Fruit fly (Drosophila melanogaster) whole organism, embryonic: ENCODE data around the gene NimB5.

ENCODE experiments used
- ATbp ChIP-seq: fragments of 200-800 bp; sonication (Bioruptor generic); optimal IDR thresholded peaks from 2 replicates; lab custom pipeline; 2017; ENCODE audit warnings: missing biosample characterization, mild to moderate bottlenecking, missing genetic modification characterization, missing genetic modification reagents
- Bdp1 ChIP-seq: fragments of 200-800 bp; sonication (Bioruptor generic); optimal IDR thresholded peaks from 3 replicates; lab custom pipeline; 2016; ENCODE audit warnings: missing biosample characterization, missing genetic modification characterization
- CG10654 ChIP-seq: fragments of 200-800 bp; sonication (Bioruptor generic); optimal IDR thresholded peaks from 2 replicates; lab custom pipeline; 2016; ENCODE audit warnings: missing biosample characterization, missing genetic modification characterization
- CG11247 ChIP-seq: fragments of 200-800 bp; sonication (Bioruptor generic); IDR thresholded peaks from 2 replicates; pipeline ENCODE4 v1.3.6; 2022; ENCODE audit warnings: missing biosample characterization, missing genetic modification characterization
- CG11695 ChIP-seq: fragments of 200-800 bp; sonication (Bioruptor generic); IDR thresholded peaks from 3 replicates; pipeline ENCODE4 v1.3.6; 2022; ENCODE audit warnings: missing biosample characterization, missing genetic modification characterization
- CG11696 ChIP-seq: fragments of 200-800 bp; sonication (Bioruptor generic); IDR thresholded peaks from 2 replicates; pipeline ENCODE4 v1.3.6; 2022; ENCODE audit warnings: missing biosample characterization, missing genetic modification characterization
- CG12942 ChIP-seq: fragments of 200-800 bp; sonication (Bioruptor generic); optimal IDR thresholded peaks from 3 replicates; lab custom pipeline; 2016; ENCODE audit warnings: missing biosample characterization, missing genetic modification characterization
- CG16813 ChIP-seq: fragments of 200-800 bp; sonication (Bioruptor generic); IDR thresholded peaks from 3 replicates; pipeline ENCODE4 v1.3.6; 2022; ENCODE audit warnings: missing biosample characterization, missing genetic modification characterization; ENCODE audit not compliant: partially characterized antibody
- CG17612 ChIP-seq: fragments of 200-800 bp; sonication (Bioruptor generic); IDR thresholded peaks from 2 replicates; pipeline ENCODE4 v1.3.6; 2022; ENCODE audit warnings: missing biosample characterization, missing genetic modification characterization
- CG17802 ChIP-seq: fragments of 200-800 bp; sonication (Bioruptor generic); optimal IDR thresholded peaks from 2 replicates; lab custom pipeline; 2018; ENCODE audit warnings: missing biosample characterization, mild to moderate bottlenecking, missing genetic modification characterization, moderate library complexity
- CG18764 ChIP-seq: fragments of 200-800 bp; sonication (Bioruptor generic); optimal IDR thresholded peaks from 3 replicates; lab custom pipeline; 2016; ENCODE audit warnings: missing biosample characterization, missing genetic modification characterization
- CG30431 ChIP-seq: fragments of 200-800 bp; sonication (Bioruptor generic); optimal IDR thresholded peaks from 2 replicates; lab custom pipeline; 2017; ENCODE audit warnings: missing biosample characterization, missing genetic modification characterization
- CG34376 ChIP-seq: fragments of 200-800 bp; sonication (Bioruptor generic); optimal IDR thresholded peaks from 2 replicates; lab custom pipeline; 2018; ENCODE audit warnings: missing biosample characterization, mild to moderate bottlenecking, missing genetic modification characterization
- CG3847 ChIP-seq: fragments of 200-800 bp; sonication (Bioruptor generic); IDR thresholded peaks from 2 replicates; pipeline ENCODE4 v1.3.6; 2022; ENCODE audit warnings: missing biosample characterization, missing genetic modification characterization
- CG4360 ChIP-seq: fragments of 200-800 bp; sonication (Bioruptor generic); IDR thresholded peaks from 2 replicates; pipeline ENCODE4 v1.3.6; 2022; ENCODE audit warnings: missing biosample characterization, missing genetic modification characterization
- CG4617 ChIP-seq: fragments of 200-800 bp; sonication (Bioruptor generic); optimal IDR thresholded peaks from 3 replicates; lab custom pipeline; 2016; ENCODE audit warnings: missing biosample characterization, missing genetic modification characterization, borderline replicate concordance
- CG5245 ChIP-seq: fragments of 200-800 bp; sonication (Bioruptor generic); optimal IDR thresholded peaks from 3 replicates; lab custom pipeline; 2016; ENCODE audit warnings: missing biosample characterization, missing genetic modification characterization
- CG6272 ChIP-seq: fragments of 200-800 bp; sonication (Bioruptor generic); IDR thresholded peaks from 2 replicates; pipeline ENCODE4 v1.3.6; 2022; ENCODE audit warnings: missing biosample characterization, missing genetic modification characterization
- CG6813 ChIP-seq: fragments of 200-800 bp; sonication (Bioruptor generic); optimal IDR thresholded peaks from 2 replicates; lab custom pipeline; 2017; ENCODE audit warnings: missing biosample characterization, missing genetic modification characterization, mild to moderate bottlenecking, moderate library complexity, missing genetic modification reagents
- CHES-1-like ChIP-seq: fragments of 200-800 bp; sonication (Bioruptor generic); optimal IDR thresholded peaks from 2 replicates; lab custom pipeline; 2016; ENCODE audit warnings: missing biosample characterization, missing genetic modification characterization
- D19B ChIP-seq: fragments of 200-800 bp; sonication (Bioruptor generic); optimal IDR thresholded peaks from 2 replicates; lab custom pipeline; 2017; ENCODE audit warnings: missing biosample characterization, mild to moderate bottlenecking, missing genetic modification characterization
- Dip3 ChIP-seq: fragments of 200-800 bp; sonication (Bioruptor generic); optimal IDR thresholded peaks from 3 replicates; lab custom pipeline; 2016; ENCODE audit warnings: missing biosample characterization, missing genetic modification characterization
- ERR ChIP-seq: fragments of 200-800 bp; sonication (Bioruptor generic); optimal IDR thresholded peaks from 2 replicates; lab custom pipeline; 2016; ENCODE audit warnings: missing biosample characterization, missing genetic modification characterization
- Ets65A ChIP-seq: fragments of 200-800 bp; sonication (Bioruptor generic); peaks from one replicate; lab custom pipeline; 2016; ENCODE audit warnings: missing biosample characterization, missing genetic modification characterization
- HLH4C ChIP-seq: fragments of 200-800 bp; sonication (Bioruptor generic); IDR thresholded peaks from 3 replicates; pipeline ENCODE4 v1.3.6; 2022; ENCODE audit warnings: missing biosample characterization, missing genetic modification characterization; ENCODE audit not compliant: partially characterized antibody
- HmgD ChIP-seq: fragments of 200-800 bp; sonication (Bioruptor generic); optimal IDR thresholded peaks from 3 replicates; lab custom pipeline; 2016; ENCODE audit warnings: missing biosample characterization, missing genetic modification characterization
- HmgZ ChIP-seq: fragments of 200-800 bp; sonication (Bioruptor generic); optimal IDR thresholded peaks from 2 replicates; lab custom pipeline; 2018; ENCODE audit warnings: missing biosample characterization, mild to moderate bottlenecking, missing genetic modification characterization
- Hr51 ChIP-seq, 2 experiments: fragments of 200-800 bp; sonication (Bioruptor generic); optimal IDR thresholded peaks; 2 replicates in 1 of 2; 3 replicates in 1 of 2; lab custom pipeline; 2016 to 2018; ENCODE audit warnings: missing biosample characterization in 2 of 2, missing genetic modification characterization in 2 of 2, mild to moderate bottlenecking in 1 of 2, moderate library complexity in 1 of 2
- MBD-R2 ChIP-seq: fragments of 200-800 bp; sonication (Bioruptor generic); IDR thresholded peaks from 2 replicates; pipeline ENCODE4 v1.3.6; 2022; ENCODE audit warnings: missing biosample characterization, missing genetic modification characterization
- MTF-1 ChIP-seq: fragments of 200-800 bp; sonication (Bioruptor generic); optimal IDR thresholded peaks from 2 replicates; lab custom pipeline; 2018; ENCODE audit warnings: missing biosample characterization, mild to moderate bottlenecking, missing genetic modification characterization, borderline replicate concordance
- Neu2 ChIP-seq: fragments of 200-800 bp; sonication (Bioruptor generic); optimal IDR thresholded peaks from 3 replicates; lab custom pipeline; 2016; ENCODE audit warnings: missing biosample characterization, missing genetic modification characterization, borderline replicate concordance
- PHDP ChIP-seq: fragments of 200-800 bp; sonication (Bioruptor generic); optimal IDR thresholded peaks from 3 replicates; lab custom pipeline; 2018; ENCODE audit warnings: missing biosample characterization, mild to moderate bottlenecking, missing genetic modification characterization, moderate library complexity
- Poxn ChIP-seq: fragments of 200-800 bp; sonication (Bioruptor generic); IDR thresholded peaks from 2 replicates; pipeline ENCODE4 v1.3.6; 2022; ENCODE audit warnings: missing biosample characterization, missing genetic modification characterization
- az2 ChIP-seq: fragments of 200-800 bp; sonication (Bioruptor generic); optimal IDR thresholded peaks from 3 replicates; lab custom pipeline; 2016; ENCODE audit warnings: missing biosample characterization, missing genetic modification characterization
- jigr1 ChIP-seq: fragments of 200-800 bp; sonication (Bioruptor generic); IDR thresholded peaks from 3 replicates; pipeline ENCODE4 v1.3.6; 2022; ENCODE audit warnings: missing biosample characterization, missing genetic modification characterization
- jing ChIP-seq: fragments of 200-800 bp; sonication (Bioruptor generic); optimal IDR thresholded peaks from 2 replicates; lab custom pipeline; 2018; ENCODE audit warnings: missing biosample characterization, mild to moderate bottlenecking, missing genetic modification characterization
- ken ChIP-seq: fragments of 200-800 bp; sonication (Bioruptor generic); IDR thresholded peaks from 3 replicates; pipeline ENCODE4 v1.3.6; 2022; ENCODE audit warnings: missing biosample characterization, missing genetic modification characterization
- nerfin-1 ChIP-seq: fragments of 200-800 bp; sonication (Bioruptor generic); optimal IDR thresholded peaks from 3 replicates; lab custom pipeline; 2019; ENCODE audit warnings: missing biosample characterization, mild to moderate bottlenecking, missing genetic modification characterization, moderate library complexity
- pho ChIP-seq: fragments of 200-800 bp; sonication (Bioruptor generic); optimal IDR thresholded peaks from 2 replicates; lab custom pipeline; 2016; ENCODE audit warnings: missing biosample characterization, missing genetic modification characterization
- sim ChIP-seq: fragments of 200-800 bp; sonication (Bioruptor generic); IDR thresholded peaks from 2 replicates; pipeline ENCODE4 v1.3.6; 2022; ENCODE audit warnings: missing biosample characterization, missing genetic modification characterization
- tio ChIP-seq: fragments of 200-800 bp; sonication (Bioruptor generic); optimal IDR thresholded peaks from 2 replicates; lab custom pipeline; 2017; ENCODE audit warnings: missing biosample characterization, missing genetic modification characterization, inconsistent platforms
- tll ChIP-seq, 2 experiments: fragments of 200-800 bp in 1 of 2; fragments of >200 bp in 1 of 2; sonication (Bioruptor generic) in 1 of 2; optimal IDR thresholded peaks; 2 replicates each; lab custom pipeline; 2017 to 2019; ENCODE audit warnings: missing biosample characterization in 2 of 2, missing genetic modification characterization in 2 of 2, mild to moderate bottlenecking in 1 of 2, moderate library complexity in 1 of 2
- ttk ChIP-seq: fragments of 200-800 bp; sonication (Bioruptor generic); IDR thresholded peaks from 2 replicates; pipeline ENCODE4 v2.1.2; 2022; ENCODE audit warnings: missing biosample characterization, missing genetic modification characterization
- zf30C ChIP-seq: fragments of 200-800 bp; sonication (Bioruptor generic); optimal IDR thresholded peaks from 3 replicates; lab custom pipeline; 2018; ENCODE audit warnings: missing biosample characterization, mild to moderate bottlenecking, missing genetic modification characterization
- zfh1 ChIP-seq: fragments of 200-800 bp; sonication (Bioruptor generic); IDR thresholded peaks from 3 replicates; pipeline ENCODE4 v1.3.6; 2022; ENCODE audit warnings: missing biosample characterization, missing genetic modification characterization
- zfh2 ChIP-seq: fragments of 200-800 bp; sonication (Bioruptor generic); optimal IDR thresholded peaks from 2 replicates; lab custom pipeline; 2016; ENCODE audit warnings: missing biosample characterization, missing genetic modification characterization

Gene NimB5

dm6 chr2L:13969876-13970275 lies at the start of gene NimB5, which contains the start of gene NimB4:
Gene NimB5 (plus strand): TSS chr2L:13970177.
Gene NimB4 (minus strand): TSS chr2L:13969976.
- no peak for TF ChIP-seq jigr1 (GFP tag; lab: Robert Waterston, UW)
- TF ChIP-seq D19B (GFP tag; lab: Kevin White, UChicago), result peak; percentile 76
- peak; percentile 31; the same call in 1 of the 3 replicates for TF ChIP-seq CG16813
- no peak for TF ChIP-seq CG12942
- peak; percentile 37 for TF ChIP-seq CG34376 (GFP tag; lab: Kevin White, UChicago)

dm6 chr2L:13923453-13923852 lies 46.5 kb upstream of the NimB5 start, which contains the start of gene Vajk1:
Gene Vajk1 (minus strand): TSS chr2L:13923553.
- no peak for TF ChIP-seq CG30431 (GFP tag; lab: Kevin White, UChicago)
- no peak for TF ChIP-seq CG10654 (GFP tag; lab: Kevin White, UChicago)
- no peak for TF ChIP-seq sim (GFP tag; lab: Robert Waterston, UW)
- TF ChIP-seq CG17612 (GFP tag; lab: Robert Waterston, UW), result 0 out of 2 replicates have a peak, but pooled peaks have one; percentile 5
- TF ChIP-seq HLH4C, result no peak
- TF ChIP-seq zfh1, result no peak
- no peak for TF ChIP-seq tio (GFP tag; lab: Kevin White, UChicago)
- TF ChIP-seq jing, result no peak
- TF ChIP-seq MBD-R2 (GFP tag; lab: Robert Waterston, UW), result no peak
- no peak for TF ChIP-seq Poxn
- no peak for TF ChIP-seq CG11696
- peak; percentile 68 for TF ChIP-seq Ets65A (GFP tag; lab: Kevin White, UChicago)
- no peak for TF ChIP-seq zfh2 (GFP tag; lab: Kevin White, UChicago)
- TF ChIP-seq nerfin-1 (tag; lab: Kevin White, UChicago), result no peak
- TF ChIP-seq Neu2, result no peak
- TF ChIP-seq Bdp1 (GFP tag; lab: Kevin White, UChicago), result no peak
- TF ChIP-seq CG4360 (GFP tag; lab: Robert Waterston, UW), result peak; percentile 38; the same call in 1 of the 2 replicates
- no peak for TF ChIP-seq CHES-1-like (GFP tag; lab: Kevin White, UChicago)
- no peak for TF ChIP-seq az2 (GFP tag; lab: Kevin White, UChicago)
- no peak for TF ChIP-seq CG6272 (GFP tag; lab: Robert Waterston, UW)
- no peak for TF ChIP-seq ATbp (GFP tag; lab: Kevin White, UChicago)
- TF ChIP-seq HmgD (GFP tag; lab: Kevin White, UChicago), result no peak
- TF ChIP-seq tll (GFP tag; optimal IDR thresholded peaks at IDR 0.05; lab: Kevin White, UChicago), result no peak
- TF ChIP-seq CG16813, result no peak
- TF ChIP-seq CG3847 (GFP tag; lab: Robert Waterston, UW), result 0 out of 2 replicates have a peak, but pooled peaks have one; percentile 21

- TF ChIP-seq Ets65A (GFP tag; lab: Kevin White, UChicago), result peak; percentile 25
- no peak for TF ChIP-seq ttk (GFP tag; lab: Robert Waterston, UW)
Measured at dm6 chr2L:13923984-13924383, 46.0 kb upstream of the NimB5 start.

dm6 chr2L:13925699-13926098 lies 44.3 kb upstream of the NimB5 start:
- TF ChIP-seq Hr51 (GFP tag; optimal IDR thresholded peaks at IDR 0.05; lab: Kevin White, UChicago), result no peak
- no peak for TF ChIP-seq CG3847 (GFP tag; lab: Robert Waterston, UW)
- TF ChIP-seq CG11247 (GFP tag; lab: Robert Waterston, UW), result no peak
- no peak for TF ChIP-seq Dip3 (GFP tag; lab: Kevin White, UChicago)
- no peak for TF ChIP-seq CG17802 (tag; lab: Kevin White, UChicago)
- no peak for TF ChIP-seq ken (GFP tag; lab: Robert Waterston, UW)
- TF ChIP-seq HmgZ (tag; lab: Kevin White, UChicago), result no peak
- TF ChIP-seq zf30C, result no peak
- TF ChIP-seq CG18764 (GFP tag; lab: Kevin White, UChicago), result no peak
- no peak for TF ChIP-seq CG4617 (GFP tag; lab: Kevin White, UChicago)
- no peak for TF ChIP-seq CG5245 (GFP tag; lab: Kevin White, UChicago)
- TF ChIP-seq ERR (GFP tag; lab: Kevin White, UChicago), result no peak
- no peak for TF ChIP-seq PHDP (tag; lab: Kevin White, UChicago)
- no peak for TF ChIP-seq CG11695 (GFP tag; lab: Robert Waterston, UW)
- TF ChIP-seq CG6813 (GFP tag; lab: Kevin White, UChicago), result no peak
- TF ChIP-seq pho, result no peak
- no peak for TF ChIP-seq MTF-1 (GFP tag; lab: Kevin White, UChicago)
